Worm (Caenorhabditis elegans) whole organism, L1 larva: ENCODE data around the gene F36H1.3.

Experiments
- C16A3.4 ChIP-seq: fragments of 150-350 bp; optimal IDR thresholded peaks from 2 replicates; lab custom pipeline; 2014; ENCODE audit warnings: missing biosample characterization, missing genetic modification characterization
- C34B4.2 ChIP-seq: sonication (generic microtip); optimal IDR thresholded peaks from 2 replicates; lab custom pipeline; 2017; ENCODE audit warnings: mild to moderate bottlenecking, missing genetic modification characterization, missing compliant biosample characterization
- F16B12.6 ChIP-seq: fragments of 150-350 bp; optimal IDR thresholded peaks from 2 replicates; lab custom pipeline; 2014; ENCODE audit warnings: missing biosample characterization, missing genetic modification characterization
- Y116A8C.19 ChIP-seq: sonication (generic microtip); optimal IDR thresholded peaks from 2 replicates; lab custom pipeline; 2016; ENCODE audit warnings: missing compliant biosample characterization, missing genetic modification characterization, borderline replicate concordance
- aha-1 ChIP-seq: fragments of 150-350 bp; optimal IDR thresholded peaks from 2 replicates; lab custom pipeline; 2014; ENCODE audit warnings: missing biosample characterization, missing genetic modification characterization
- alr-1 ChIP-seq: fragments of 200-800 bp; sonication (Bioruptor generic); optimal IDR thresholded peaks from 2 replicates; lab custom pipeline; 2018; ENCODE audit warnings: borderline replicate concordance, mild to moderate bottlenecking, missing genetic modification characterization, missing compliant biosample characterization
- ama-1 ChIP-seq: fragments of 150-350 bp; optimal IDR thresholded peaks from 2 replicates; lab custom pipeline; 2014
- blmp-1 ChIP-seq: fragments of 150-350 bp; optimal IDR thresholded peaks from 2 replicates; lab custom pipeline; 2014; ENCODE audit warnings: missing biosample characterization, missing genetic modification characterization
- ceh-63 ChIP-seq: fragments of 200-800 bp; sonication (Bioruptor generic); optimal IDR thresholded peaks from 2 replicates; lab custom pipeline; 2018; ENCODE audit warnings: mild to moderate bottlenecking, missing genetic modification characterization, missing compliant biosample characterization
- ceh-88 ChIP-seq: fragments of 200-800 bp; sonication (Bioruptor generic); IDR thresholded peaks from 2 replicates; pipeline ENCODE4 v1.3.6; 2022; ENCODE audit warnings: missing genetic modification characterization, missing compliant biosample characterization
- ces-1 ChIP-seq: fragments of 150-350 bp; optimal IDR thresholded peaks from 2 replicates; lab custom pipeline; 2014; ENCODE audit warnings: missing biosample characterization, missing genetic modification reagents, missing genetic modification characterization
- dpl-1 ChIP-seq, 3 experiments: fragments of 150-350 bp in 2 of 3; sonication (generic microtip) in 1 of 3; optimal IDR thresholded peaks; 2 replicates each; lab custom pipeline; 2014 to 2017; ENCODE audit warnings: missing biosample characterization in 3 of 3, missing genetic modification characterization in 3 of 3, missing genetic modification reagents in 3 of 3
- dsc-1 ChIP-seq: sonication (generic microtip); optimal IDR thresholded peaks from 2 replicates; lab custom pipeline; 2016; ENCODE audit warnings: mild to moderate bottlenecking, missing genetic modification characterization, missing compliant biosample characterization
- efl-1 ChIP-seq, 4 experiments: fragments of 150-350 bp; optimal IDR thresholded peaks in 3 of 4; peaks in 1 of 4; 1 replicate in 1 of 4; 2 replicates in 3 of 4; lab custom pipeline; 2014; ENCODE audit warnings: missing biosample characterization in 2 of 4, missing genetic modification characterization in 2 of 4, missing genetic modification reagents in 2 of 4
- efl-3 ChIP-seq: fragments of 200-800 bp; sonication (Bioruptor generic); optimal IDR thresholded peaks from 2 replicates; lab custom pipeline; 2018; ENCODE audit warnings: mild to moderate bottlenecking, missing genetic modification characterization, missing compliant biosample characterization
- egl-13 ChIP-seq: sonication (generic microtip); optimal IDR thresholded peaks from 2 replicates; lab custom pipeline; 2016; ENCODE audit warnings: missing genotype, missing genetic modification reagents, missing genetic modification characterization, missing compliant biosample characterization
- egl-27 ChIP-seq, 2 experiments: fragments of 150-350 bp in 1 of 2; sonication (generic microtip); optimal IDR thresholded peaks; 3 replicates each; lab custom pipeline; 2017 to 2018; ENCODE audit warnings: missing biosample characterization in 2 of 2, missing genetic modification characterization in 2 of 2, missing genetic modification reagents in 2 of 2
- elt-3 ChIP-seq, 6 experiments: fragments of 150-350 bp in 1 of 6; sonication (generic microtip); optimal IDR thresholded peaks; 2 replicates each; lab custom pipeline; 2017 to 2018; ENCODE audit warnings: missing biosample characterization in 6 of 6, missing genetic modification characterization in 6 of 6, inconsistent platforms in 1 of 6
- fkh-10 ChIP-seq: sonication (generic microtip); optimal IDR thresholded peaks from 2 replicates; lab custom pipeline; 2017; ENCODE audit warnings: missing biosample characterization, missing genetic modification reagents, missing genetic modification characterization
- hlh-17 ChIP-seq: fragments of 200-800 bp; sonication (Bioruptor generic); optimal IDR thresholded peaks from 2 replicates; lab custom pipeline; 2018; ENCODE audit warnings: missing genetic modification characterization, mild to moderate bottlenecking, missing compliant biosample characterization, moderate library complexity, borderline replicate concordance
- hpl-2 ChIP-seq: fragments of 150-350 bp; optimal IDR thresholded peaks from 2 replicates; lab custom pipeline; 2014; ENCODE audit warnings: missing biosample characterization, missing genetic modification reagents, missing genetic modification characterization
- lin-14 ChIP-seq: fragments of 200-800 bp; sonication (Bioruptor generic); optimal IDR thresholded peaks from 2 replicates; lab custom pipeline; 2018; ENCODE audit warnings: mild to moderate bottlenecking, missing genetic modification characterization, moderate library complexity, missing compliant biosample characterization
- lin-15B ChIP-seq: fragments of 150-350 bp; sonication (generic microtip); optimal IDR thresholded peaks from 3 replicates; lab custom pipeline; 2014; ENCODE audit warnings: missing biosample characterization, missing genetic modification characterization
- lin-35 ChIP-seq, 2 experiments: fragments of 150-350 bp; optimal IDR thresholded peaks; 2 replicates each; lab custom pipeline; 2014; ENCODE audit warnings: missing biosample characterization in 2 of 2, missing genetic modification characterization in 2 of 2, missing genetic modification reagents in 2 of 2
- lsy-2 ChIP-seq, 2 experiments: fragments of 150-350 bp; optimal IDR thresholded peaks; 2 replicates each; lab custom pipeline; 2014; ENCODE audit warnings: missing biosample characterization in 2 of 2, missing genetic modification characterization in 2 of 2
- mab-9 ChIP-seq: fragments of 200-800 bp; sonication (Bioruptor generic); IDR thresholded peaks from 2 replicates; pipeline ENCODE4 v1.3.6; 2022; ENCODE audit warnings: missing genetic modification reagents, missing genetic modification characterization, missing compliant biosample characterization
- mdl-1 ChIP-seq, 2 experiments: fragments of 150-350 bp; optimal IDR thresholded peaks; 2 replicates each; lab custom pipeline; 2014 to 2017; ENCODE audit warnings: missing biosample characterization in 2 of 2, missing genetic modification characterization in 2 of 2, inconsistent platforms in 1 of 2
- mef-2 ChIP-seq: fragments of 150-350 bp; optimal IDR thresholded peaks from 2 replicates; lab custom pipeline; 2014; ENCODE audit warnings: missing biosample characterization, missing genetic modification characterization
- nhr-12 ChIP-seq: sonication (generic microtip); optimal IDR thresholded peaks from 2 replicates; lab custom pipeline; 2017; ENCODE audit warnings: missing biosample characterization, missing genetic modification characterization
- nhr-19 ChIP-seq: fragments of 200-800 bp; sonication (Bioruptor generic); conservative IDR thresholded peaks from 2 replicates; pipeline ENCODE4 v1.3.6; 2022; ENCODE audit warnings: missing genetic modification characterization, missing compliant biosample characterization
- nhr-20 ChIP-seq: sonication (generic microtip); optimal IDR thresholded peaks from 2 replicates; lab custom pipeline; 2016; ENCODE audit warnings: mild to moderate bottlenecking, missing genetic modification characterization, missing compliant biosample characterization
- nhr-71 ChIP-seq: sonication (generic microtip); optimal IDR thresholded peaks from 2 replicates; lab custom pipeline; 2016; ENCODE audit warnings: mild to moderate bottlenecking, missing genetic modification characterization, moderate library complexity, missing compliant biosample characterization
- nhr-76 ChIP-seq: sonication (generic microtip); optimal IDR thresholded peaks from 2 replicates; lab custom pipeline; 2017; ENCODE audit warnings: missing biosample characterization, missing genetic modification characterization
- nhr-77 ChIP-seq: fragments of 150-350 bp; optimal IDR thresholded peaks from 2 replicates; lab custom pipeline; 2014; ENCODE audit warnings: missing biosample characterization, missing genetic modification characterization
- nhr-84 ChIP-seq: sonication (generic microtip); optimal IDR thresholded peaks from 2 replicates; lab custom pipeline; 2017; ENCODE audit warnings: missing biosample characterization, missing genetic modification characterization
- nhr-85 ChIP-seq: sonication (generic microtip); peaks from one replicate; lab custom pipeline; 2016; ENCODE audit warnings: missing genetic modification characterization, inconsistent platforms, missing compliant biosample characterization
- pag-3 ChIP-seq: sonication (generic microtip); optimal IDR thresholded peaks from 2 replicates; lab custom pipeline; 2017; ENCODE audit warnings: missing genetic modification characterization, mild to moderate bottlenecking, missing compliant biosample characterization, antibody characterized with exemption, borderline replicate concordance; ENCODE audit not compliant: insufficient read depth
- pqm-1 ChIP-seq: sonication (generic microtip); optimal IDR thresholded peaks from 3 replicates; lab custom pipeline; 2017; ENCODE audit warnings: missing biosample characterization, missing genetic modification characterization
- rnt-1 ChIP-seq: sonication (generic microtip); optimal IDR thresholded peaks from 2 replicates; lab custom pipeline; 2016; ENCODE audit warnings: mild to moderate bottlenecking, missing genetic modification characterization, moderate library complexity, missing compliant biosample characterization
- skn-1 ChIP-seq: fragments of 150-350 bp; optimal IDR thresholded peaks from 2 replicates; lab custom pipeline; 2014; ENCODE audit warnings: missing biosample characterization, missing genetic modification characterization
- snpc-4 ChIP-seq: fragments of 150-350 bp; optimal IDR thresholded peaks from 2 replicates; lab custom pipeline; 2014; ENCODE audit warnings: missing biosample characterization, missing genetic modification characterization
- snu-23 ChIP-seq: sonication (generic microtip); optimal IDR thresholded peaks from 2 replicates; lab custom pipeline; 2016; ENCODE audit warnings: missing genetic modification characterization, missing compliant biosample characterization
- sox-4 ChIP-seq: sonication (generic microtip); optimal IDR thresholded peaks from 2 replicates; lab custom pipeline; 2016; ENCODE audit warnings: missing genetic modification characterization, missing compliant biosample characterization
- sptf-1 ChIP-seq: fragments of 150-350 bp; optimal IDR thresholded peaks from 2 replicates; lab custom pipeline; 2014; ENCODE audit warnings: missing biosample characterization, missing genetic modification characterization
- tbx-2 ChIP-seq: sonication (generic microtip); optimal IDR thresholded peaks from 2 replicates; lab custom pipeline; 2016; ENCODE audit warnings: missing genetic modification characterization, missing compliant biosample characterization
- tlp-1 ChIP-seq: fragments of 150-350 bp; optimal IDR thresholded peaks from 2 replicates; lab custom pipeline; 2014; ENCODE audit warnings: missing biosample characterization, missing genetic modification characterization
- unc-130 ChIP-seq: fragments of 150-350 bp; optimal IDR thresholded peaks from 2 replicates; lab custom pipeline; 2017; ENCODE audit warnings: missing biosample characterization, missing genetic modification characterization, inconsistent platforms
- unc-62 ChIP-seq: fragments of 150-350 bp; optimal IDR thresholded peaks from 2 replicates; lab custom pipeline; 2014; ENCODE audit warnings: missing biosample characterization, missing genetic modification reagents, missing genetic modification characterization
- unc-86 ChIP-seq: sonication (generic microtip); optimal IDR thresholded peaks from 2 replicates; lab custom pipeline; 2016; ENCODE audit warnings: missing genetic modification characterization, missing compliant biosample characterization
- unc-98 ChIP-seq: fragments of 200-800 bp; sonication (Bioruptor generic); IDR thresholded peaks from 2 replicates; pipeline ENCODE4 v1.3.6; 2022; ENCODE audit warnings: missing genetic modification characterization, missing compliant biosample characterization
- vab-15 ChIP-seq: sonication (generic microtip); optimal IDR thresholded peaks from 2 replicates; lab custom pipeline; 2017; ENCODE audit warnings: missing genotype, mild to moderate bottlenecking, missing genetic modification characterization, missing compliant biosample characterization
- zag-1 ChIP-seq: fragments of 150-350 bp; optimal IDR thresholded peaks from 2 replicates; lab custom pipeline; 2014; ENCODE audit warnings: missing biosample characterization, missing genetic modification characterization
- ztf-11 ChIP-seq, 2 experiments: sonication (generic microtip); optimal IDR thresholded peaks; 2 replicates each; lab custom pipeline; 2016 to 2017; ENCODE audit warnings: missing genetic modification characterization in 2 of 2, missing biosample characterization in 1 of 2, missing compliant biosample characterization in 1 of 2

The F36H1.3 gene

DNA sequence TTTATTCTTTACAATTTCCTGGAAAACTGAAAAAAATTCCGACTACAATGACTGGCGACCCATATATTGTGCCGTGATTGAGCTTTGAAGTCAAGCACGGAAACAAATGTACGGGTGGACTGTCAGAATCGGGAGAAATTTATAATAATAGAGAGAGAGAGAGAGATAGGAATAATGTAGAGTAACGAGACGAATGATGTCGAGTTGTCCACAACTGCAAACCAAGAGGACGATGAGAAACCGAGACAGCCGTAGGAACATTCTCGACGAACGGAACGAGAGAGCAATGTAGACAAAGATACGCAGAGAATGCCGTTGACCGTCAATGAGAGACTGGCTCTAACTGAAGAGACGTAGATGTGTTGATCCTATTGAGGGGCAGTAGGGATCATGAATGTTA, 22.4 kb upstream of the F36H1.3 start:
- TF ChIP-seq rnt-1 (tag; lab: Kevin White, UChicago) (peak; percentile 77), snu-23 (GFP tag; lab: Kevin White, UChicago) (peak; percentile 96), efl-1 (optimal IDR thresholded peaks at IDR 0.05; lab: Kevin White, UChicago) (peak; percentile 62 to 66), efl-1 (GFP tag; optimal IDR thresholded peaks at IDR 0.05 in 1 of 2; lab: Kevin White, UChicago) (peak; percentile 15 to 91), nhr-71 (tag; lab: Kevin White, UChicago) (peak; percentile 95), vab-15 (no peak), lin-35 (GFP tag; optimal IDR thresholded peaks at IDR 0.05; lab: Kevin White, UChicago) (peak; percentile 68 to 78), C16A3.4 (tag; lab: Kevin White, UChicago) (peak; percentile 69), aha-1 (tag; lab: Kevin White, UChicago) (no peak), nhr-12 (no peak), nhr-84 (tag; lab: Kevin White, UChicago) (no peak), hpl-2 (GFP tag; lab: Kevin White, UChicago) (no peak), Y116A8C.19 (no peak), nhr-85 (tag; lab: Kevin White, UChicago) (peak; percentile 90), lin-15B (tag; lab: Kevin White, UChicago) (no peak), ceh-63 (GFP tag; lab: Kevin White, UChicago) (no peak), fkh-10 (GFP tag; lab: Kevin White, UChicago) (no peak), hlh-17 (GFP tag; lab: Kevin White, UChicago) (no peak), tlp-1 (tag; lab: Kevin White, UChicago) (no peak), dsc-1 (tag; lab: Kevin White, UChicago) (peak; percentile 66), nhr-77 (peak; percentile 71), ztf-11 (tag; optimal IDR thresholded peaks at IDR 0.05; lab: Kevin White, UChicago) (peak in 1 of 2 experiments; percentile 73), unc-98 (GFP tag; lab: Robert Waterston, UW) (no peak), ama-1 (lab: Kevin White, UChicago) (peak; percentile 65), blmp-1 (tag; lab: Kevin White, UChicago) (peak; percentile 77), zag-1 (tag; lab: Kevin White, UChicago) (no peak), unc-86 (tag; lab: Kevin White, UChicago) (peak; percentile 72), pag-3 (tag; lab: Kevin White, UChicago) (peak; percentile 91), pqm-1 (tag; lab: Kevin White, UChicago) (no peak), egl-27 (tag; optimal IDR thresholded peaks at IDR 0.05; lab: Kevin White, UChicago) (peak; percentile 46 to 69), mdl-1 (tag; optimal IDR thresholded peaks at IDR 0.05; lab: Kevin White, UChicago) (peak in 1 of 2 experiments; percentile 72), ceh-88 (GFP tag; lab: Robert Waterston, UW) (peak; percentile 56), ces-1 (GFP tag; lab: Kevin White, UChicago) (no peak), C34B4.2 (tag; lab: Kevin White, UChicago) (no peak), skn-1 (tag; lab: Kevin White, UChicago) (peak; percentile 90), dpl-1 (GFP tag; optimal IDR thresholded peaks at IDR 0.05; lab: Kevin White, UChicago) (peak; percentile 45 to 49 (median 47)), sox-4 (tag; lab: Kevin White, UChicago) (no peak), alr-1 (tag; lab: Kevin White, UChicago) (no peak), unc-130 (peak; percentile 11), nhr-19 (GFP tag; lab: Robert Waterston, UW) (peak; percentile 81), efl-3 (GFP tag; lab: Kevin White, UChicago) (no peak), nhr-20 (peak; percentile 92), tbx-2 (tag; lab: Kevin White, UChicago) (peak; percentile 78), mef-2 (tag; lab: Kevin White, UChicago) (peak; percentile 54), lsy-2 (tag; optimal IDR thresholded peaks at IDR 0.05; lab: Kevin White, UChicago) (peak; percentile 78 to 81), snpc-4 (peak; percentile 10), mab-9 (GFP tag; lab: Robert Waterston, UW) (0 out of 2 replicates have a peak, but pooled peaks have one; percentile 31), sptf-1 (no peak), lin-14 (peak; percentile 95), nhr-76 (tag; lab: Kevin White, UChicago) (no peak), egl-13 (tag; lab: Kevin White, UChicago) (peak; percentile 64), unc-62 (no peak), elt-3 (tag; optimal IDR thresholded peaks at IDR 0.05; lab: Kevin White, UChicago) (peak in 5 of 6 experiments; percentile 19 to 85 (median 65)), F16B12.6 (tag; lab: Kevin White, UChicago) (peak; percentile 33)
